Worm (Caenorhabditis elegans): ENCODE measurements around the gene R09F10.3.

R09F10.3 gene

DNA sequence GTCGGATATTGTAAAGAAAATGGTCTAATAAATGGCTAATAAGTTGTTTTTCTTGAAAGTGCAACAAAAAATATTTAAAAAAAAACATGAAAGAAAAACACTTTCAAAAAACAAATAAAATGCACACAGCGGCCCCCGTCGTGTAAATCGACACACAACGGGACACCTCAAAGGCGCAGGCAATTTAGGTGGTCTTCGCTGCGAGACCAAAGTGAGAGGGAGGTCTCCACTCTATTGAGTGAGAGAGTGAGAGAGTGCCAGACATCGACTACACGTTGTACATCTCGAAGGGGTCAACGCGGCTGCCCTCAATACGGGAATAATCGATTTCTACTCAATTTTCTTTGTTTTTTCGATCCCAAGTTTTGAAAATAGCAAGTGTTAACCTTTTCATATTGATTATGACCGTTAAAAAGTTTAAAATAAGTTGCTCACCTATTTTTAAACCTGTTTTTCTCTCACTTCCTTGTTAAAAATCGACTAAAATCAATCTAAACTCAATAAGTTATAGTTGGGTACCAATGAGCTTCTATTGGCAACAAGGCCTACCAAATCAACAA, 7.6 kb upstream of the R09F10.3 start, which contains the start of gene sec-16A.2 (continued):
- TF ChIP-seq pqm-1 (tag; optimal IDR thresholded peaks at IDR 0.05) (peak; percentile 37), fos-1 (tag; optimal IDR thresholded peaks at IDR 0.05) (no peak), elt-2 (tag; optimal IDR thresholded peaks at IDR 0.05) (peak; percentile 53), nhr-12 (tag; optimal IDR thresholded peaks at IDR 0.05) (no peak), fkh-2 (tag; optimal IDR thresholded peaks at IDR 0.05) (no peak), skn-1 (tag; optimal IDR thresholded peaks at IDR 0.05) (no peak), lsy-12 (tag; optimal IDR thresholded peaks at IDR 0.05) (no peak), ceh-16 (tag; optimal IDR thresholded peaks at IDR 0.05) (no peak), ceh-28 (tag; optimal IDR thresholded peaks at IDR 0.05) (peak; percentile 49), ceh-82 (tag; optimal IDR thresholded peaks at IDR 0.05) (no peak), R02D3.7 (tag; optimal IDR thresholded peaks at IDR 0.05) (peak; percentile 64), nhr-25 (tag; optimal IDR thresholded peaks at IDR 0.05) (peak; percentile 80), zag-1 (tag; optimal IDR thresholded peaks at IDR 0.05) (no peak), ceh-9 (tag; optimal IDR thresholded peaks at IDR 0.05) (no peak), eor-1 (tag; optimal IDR thresholded peaks at IDR 0.05) (no peak), sea-2 (GFP tag; optimal IDR thresholded peaks at IDR 0.05) (no peak), unc-39 (tag; optimal IDR thresholded peaks at IDR 0.05) (no peak), nhr-67 (tag; optimal IDR thresholded peaks at IDR 0.05) (no peak), aly-2 (tag; optimal IDR thresholded peaks at IDR 0.05) (no peak), mdl-1 (tag; optimal IDR thresholded peaks at IDR 0.05) (no peak), mml-1 (tag; optimal IDR thresholded peaks at IDR 0.05) (no peak), ztf-11 (tag; optimal IDR thresholded peaks at IDR 0.05) (no peak), snpc-4 (tag; optimal IDR thresholded peaks at IDR 0.05) (peak; percentile 57)

DNA sequence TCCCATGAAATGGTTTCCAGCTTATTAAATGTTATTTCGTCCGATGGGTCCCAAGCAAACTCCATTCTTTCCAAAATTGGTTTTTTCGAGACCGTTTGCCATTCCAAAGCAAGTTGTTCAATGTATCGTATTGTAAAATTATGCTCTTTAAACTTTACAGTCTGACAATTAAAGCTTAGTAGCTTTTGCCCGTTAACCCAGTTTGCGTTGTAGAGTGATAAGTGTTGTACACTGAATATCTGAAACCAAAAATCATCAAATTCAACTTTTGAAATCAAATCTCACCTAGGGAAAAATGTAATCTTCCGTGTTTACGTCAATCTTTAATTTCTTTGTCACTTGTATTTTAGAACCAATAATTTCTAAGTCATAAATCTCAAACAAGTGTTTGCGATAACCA, 2.9 kb downstream of the R09F10.3 start:
- TF ChIP-seq pha-4 (tag; optimal IDR thresholded peaks at IDR 0.05) (no peak), lin-39 (tag; optimal IDR thresholded peaks at IDR 0.05) (no peak), fkh-10 (GFP tag; optimal IDR thresholded peaks at IDR 0.05) (no peak), ama-1 (optimal IDR thresholded peaks at IDR 0.05) (no peak), nhr-67 (tag; optimal IDR thresholded peaks at IDR 0.05) (no peak), mml-1 (tag; optimal IDR thresholded peaks at IDR 0.05) (no peak), snpc-4 (tag; optimal IDR thresholded peaks at IDR 0.05) (no peak), egl-5 (tag; optimal IDR thresholded peaks at IDR 0.05) (no peak), sea-2 (GFP tag; optimal IDR thresholded peaks at IDR 0.05) (no peak), ceh-16 (tag; optimal IDR thresholded peaks at IDR 0.05) (no peak), elt-1 (tag; optimal IDR thresholded peaks at IDR 0.05) (no peak), unc-39 (tag; optimal IDR thresholded peaks at IDR 0.05) (no peak)

DNA sequence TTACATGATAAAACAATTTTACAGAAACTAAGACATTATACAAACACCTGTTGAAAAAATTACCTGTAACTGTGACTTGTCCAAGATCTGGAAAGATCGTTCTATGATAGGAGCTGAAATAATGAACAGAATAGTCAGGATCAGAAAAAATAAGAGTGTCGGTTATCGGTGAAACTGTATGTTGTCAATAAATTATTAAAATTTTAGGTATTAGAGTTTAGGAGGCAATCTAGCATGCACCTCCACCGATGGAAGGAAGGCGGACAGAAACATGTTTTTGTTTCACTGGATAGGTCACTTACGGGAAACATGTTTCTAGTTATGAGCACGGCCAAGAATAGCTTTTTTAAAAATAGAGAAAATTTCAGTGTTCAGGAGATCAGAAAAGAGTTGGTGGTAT, 5.1 kb downstream of the R09F10.3 start, which contains the start of gene ced-13:
TSS of gene ced-13 (minus strand) at position 101 of the 400 bp plus-strand sequence.
- no peak for TF ChIP-seq sea-2 (GFP tag; optimal IDR thresholded peaks at IDR 0.05)
- no peak for TF ChIP-seq pqm-1 (tag; optimal IDR thresholded peaks at IDR 0.05)
- no peak for TF ChIP-seq elt-1 (tag; optimal IDR thresholded peaks at IDR 0.05)

DNA sequence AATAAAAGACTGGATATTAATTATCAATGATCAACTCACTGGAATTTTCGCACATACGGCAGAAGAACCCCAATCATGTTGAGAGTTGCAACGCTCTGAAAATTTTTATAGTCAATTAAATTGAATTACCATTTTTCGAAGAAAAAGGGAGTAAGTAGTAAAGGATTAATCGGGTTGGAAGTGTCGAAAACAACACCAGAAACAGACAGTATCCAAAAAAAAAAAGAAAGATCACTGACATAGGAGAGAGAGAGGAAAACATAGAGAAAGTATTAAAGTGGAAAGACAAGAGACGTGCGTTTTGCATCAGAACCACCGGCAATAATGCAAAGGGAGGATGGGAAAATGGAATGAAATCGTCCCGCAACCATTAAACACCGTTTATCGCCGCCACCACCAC, 7.9 kb downstream of the R09F10.3 start, which contains the start of gene inx-5:
TSS of gene inx-5 (minus strand) at position 101 of the 400 bp plus-strand sequence.
- no peak for TF ChIP-seq mdl-1 (tag; optimal IDR thresholded peaks at IDR 0.05)
- TF ChIP-seq jun-1 (tag; optimal IDR thresholded peaks at IDR 0.05) = no peak
- TF ChIP-seq tbx-2 (tag; optimal IDR thresholded peaks at IDR 0.05) = no peak
- TF ChIP-seq egl-27 (tag; optimal IDR thresholded peaks at IDR 0.05) = no peak
- TF ChIP-seq ceh-28 (tag; optimal IDR thresholded peaks at IDR 0.05) = no peak
- TF ChIP-seq mml-1 (tag; optimal IDR thresholded peaks at IDR 0.05) = no peak
- no peak for TF ChIP-seq aly-2 (tag; optimal IDR thresholded peaks at IDR 0.05)
- no peak for TF ChIP-seq nhr-43 (tag; optimal IDR thresholded peaks at IDR 0.05; ENCODE audit: poor library complexity, severe bottlenecking)
- no peak for TF ChIP-seq fos-1 (tag; optimal IDR thresholded peaks at IDR 0.05)
- TF ChIP-seq zag-1 (tag; optimal IDR thresholded peaks at IDR 0.05) = no peak

DNA sequence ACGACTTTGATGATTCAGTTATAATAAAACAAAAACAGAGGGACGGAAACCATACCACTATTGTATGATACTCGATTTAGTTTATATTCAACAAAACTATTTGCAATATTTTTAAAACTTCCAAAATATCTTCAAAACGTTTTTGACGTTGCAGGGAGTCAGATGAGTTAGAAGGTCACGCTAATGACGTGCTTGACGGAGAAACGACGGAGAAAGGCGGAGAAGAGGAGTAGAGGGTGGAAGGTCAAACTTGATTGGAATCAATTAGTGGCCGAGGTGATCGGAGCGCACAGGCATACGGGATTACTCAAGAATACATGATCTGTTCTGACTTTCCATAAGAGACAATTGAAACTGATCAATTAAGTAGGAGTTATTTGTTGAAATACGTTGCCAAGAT, 8.4 kb downstream of the R09F10.3 start:
- TF ChIP-seq nhr-25 (tag; optimal IDR thresholded peaks at IDR 0.05) (peak; percentile 54), nhr-12 (tag; optimal IDR thresholded peaks at IDR 0.05) (no peak)

DNA sequence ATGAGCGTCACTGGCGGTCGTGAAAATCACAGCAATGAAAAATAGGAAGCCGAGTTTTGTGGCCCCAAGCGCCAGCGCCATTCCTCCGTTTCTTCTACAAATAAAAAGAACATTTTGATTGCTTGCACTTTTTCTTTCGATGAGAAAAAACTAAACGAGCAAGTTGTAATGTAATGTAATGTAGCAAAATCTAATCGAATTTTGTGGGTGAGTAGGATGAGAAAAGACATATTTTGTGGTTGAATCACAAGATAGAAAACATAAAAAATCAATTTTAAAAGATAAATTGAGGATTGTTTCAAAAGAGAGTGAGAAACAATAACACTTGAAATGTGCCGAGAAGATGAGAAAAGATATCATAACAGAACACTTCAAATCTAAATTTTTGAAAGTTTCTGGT, 13.2 kb downstream of the R09F10.3 start, which contains the start of gene R09F10.5:
TSS of gene R09F10.5 (minus strand) at position 101 of the 400 bp plus-strand sequence.
- no peak for TF ChIP-seq nhr-43 (tag; optimal IDR thresholded peaks at IDR 0.05; ENCODE audit: poor library complexity, severe bottlenecking)
